Worm (Caenorhabditis elegans): ENCODE data around the gene ZK1290.7.

DNA sequence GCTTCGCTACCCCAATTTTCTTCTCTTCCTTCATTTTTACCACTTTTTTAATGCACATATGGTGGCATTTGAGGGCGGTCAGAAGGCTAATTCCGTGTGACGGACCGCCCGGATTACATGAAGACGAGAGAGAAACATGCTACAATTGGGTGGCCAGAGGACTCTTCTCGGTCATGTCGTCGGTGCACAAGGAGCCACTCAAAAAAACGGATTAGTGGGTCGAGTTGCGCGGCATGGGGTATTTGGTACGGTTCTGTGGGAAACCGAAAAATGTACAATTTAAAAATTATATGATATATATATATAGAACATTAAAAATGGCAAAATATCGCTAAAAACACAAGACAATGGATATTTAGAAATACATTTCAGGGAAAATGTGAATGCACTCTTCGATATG, 45.5 kb upstream of the ZK1290.7 start:
- TF ChIP-seq mls-2 (tag; optimal IDR thresholded peaks at IDR 0.05) (no peak), zip-8 (tag; optimal IDR thresholded peaks at IDR 0.05) (no peak)
